Fruit fly (Drosophila melanogaster) whole organism, embryonic: ENCODE measurements around the gene CG7860.

Experiments
- Ada2b ChIP-seq: fragments of 200-800 bp; sonication (Bioruptor generic); IDR thresholded peaks from 2 replicates; pipeline ENCODE4 v1.3.6; 2022; ENCODE audit warnings: missing biosample characterization, missing genetic modification characterization
- Adf1 ChIP-seq: fragments of 200-800 bp; sonication (Bioruptor generic); IDR thresholded peaks from 2 replicates; pipeline ENCODE4 v1.3.6; 2022; ENCODE audit warnings: missing biosample characterization, missing genetic modification characterization
- Atf3 ChIP-seq: fragments of 200-800 bp; sonication (Bioruptor generic); optimal IDR thresholded peaks from 3 replicates; lab custom pipeline; 2016; ENCODE audit warnings: missing biosample characterization, missing genetic modification characterization
- Awh ChIP-seq: fragments of 200-800 bp; sonication (Bioruptor generic); IDR thresholded peaks from 2 replicates; pipeline ENCODE4, ENCODE4 v1.3.6; 2022; ENCODE audit warnings: missing biosample characterization, missing genetic modification characterization
- CG10565 ChIP-seq: fragments of 200-800 bp; sonication (Bioruptor generic); optimal IDR thresholded peaks from 3 replicates; lab custom pipeline; 2016; ENCODE audit warnings: missing biosample characterization, mild to moderate bottlenecking, missing genetic modification characterization
- CG11560 ChIP-seq: fragments of 200-800 bp; sonication (Bioruptor generic); IDR thresholded peaks from 3 replicates; pipeline ENCODE4 v1.3.6; 2022; ENCODE audit warnings: missing biosample characterization, missing genetic modification characterization
- CG12155 ChIP-seq: fragments of 200-800 bp; sonication (Bioruptor generic); optimal IDR thresholded peaks from 3 replicates; lab custom pipeline; 2016; ENCODE audit warnings: missing biosample characterization, missing genetic modification characterization
- CG12219 ChIP-seq: fragments of 200-800 bp; sonication (Bioruptor generic); optimal IDR thresholded peaks from 3 replicates; lab custom pipeline; 2018; ENCODE audit warnings: missing biosample characterization, mild to moderate bottlenecking, missing genetic modification characterization
- CG12744 ChIP-seq: fragments of 200-800 bp; sonication (Bioruptor generic); optimal IDR thresholded peaks from 2 replicates; lab custom pipeline; 2016; ENCODE audit warnings: missing biosample characterization, missing genetic modification characterization
- CG13123 ChIP-seq: fragments of 200-800 bp; sonication (Bioruptor generic); optimal IDR thresholded peaks from 2 replicates; lab custom pipeline; 2016; ENCODE audit warnings: missing biosample characterization, missing genetic modification characterization
- CG13296 ChIP-seq: fragments of 200-800 bp; sonication (Bioruptor generic); optimal IDR thresholded peaks from 3 replicates; lab custom pipeline; 2018; ENCODE audit warnings: missing biosample characterization, mild to moderate bottlenecking, missing genetic modification characterization
- CG17328 ChIP-seq: fragments of 200-800 bp; sonication (Bioruptor generic); IDR thresholded peaks from 2 replicates; pipeline ENCODE4 v1.3.6; 2022; ENCODE audit warnings: missing biosample characterization, missing genetic modification characterization
- CG17359 ChIP-seq: fragments of 200-800 bp; sonication (Bioruptor generic); optimal IDR thresholded peaks from 3 replicates; lab custom pipeline; 2018; ENCODE audit warnings: missing biosample characterization, mild to moderate bottlenecking, missing genetic modification characterization, moderate library complexity
- CG17829 ChIP-seq: fragments of 200-800 bp; optimal IDR thresholded peaks from 2 replicates; lab custom pipeline; 2019; ENCODE audit warnings: missing biosample characterization, mild to moderate bottlenecking, missing genetic modification characterization, moderate library complexity
- CG18011 ChIP-seq: fragments of 200-800 bp; sonication (Bioruptor generic); optimal IDR thresholded peaks from 2 replicates; lab custom pipeline; 2017; ENCODE audit warnings: missing biosample characterization, missing genetic modification characterization, mild to moderate bottlenecking, moderate library complexity, missing genotype
- CG2875 ChIP-seq: fragments of 200-800 bp; sonication (Bioruptor generic); optimal IDR thresholded peaks from 2 replicates; lab custom pipeline; 2017; ENCODE audit warnings: missing biosample characterization, mild to moderate bottlenecking, missing genetic modification characterization, missing genetic modification reagents
- CG4404 ChIP-seq: fragments of 200-800 bp; sonication (Bioruptor generic); IDR thresholded peaks from 2 replicates; pipeline ENCODE4 v1.3.6; 2022; ENCODE audit warnings: missing biosample characterization, missing genetic modification characterization
- CG7271 ChIP-seq: fragments of 200-800 bp; sonication (Bioruptor generic); optimal IDR thresholded peaks from 2 replicates; lab custom pipeline; 2018; ENCODE audit warnings: missing biosample characterization, mild to moderate bottlenecking, missing genetic modification characterization, moderate library complexity
- CG7987 ChIP-seq: fragments of 200-800 bp; sonication (Bioruptor generic); optimal IDR thresholded peaks from 2 replicates; lab custom pipeline; 2018; ENCODE audit warnings: missing biosample characterization, mild to moderate bottlenecking, missing genetic modification characterization, moderate library complexity
- CG8089 ChIP-seq: fragments of 200-800 bp; sonication (Bioruptor generic); optimal IDR thresholded peaks from 3 replicates; lab custom pipeline; 2016; ENCODE audit warnings: missing biosample characterization, missing genetic modification characterization
- CG9876 ChIP-seq: fragments of 200-800 bp; sonication (Bioruptor generic); optimal IDR thresholded peaks from 2 replicates; lab custom pipeline; 2016; ENCODE audit warnings: missing biosample characterization, missing genetic modification characterization
- Deaf1 ChIP-seq: fragments of 200-800 bp; optimal IDR thresholded peaks from 3 replicates; lab custom pipeline; 2019; ENCODE audit warnings: missing biosample characterization, mild to moderate bottlenecking, missing genetic modification characterization, moderate library complexity
- Dfd ChIP-seq, 2 experiments: fragments of >200 bp; optimal IDR thresholded peaks; 2 replicates each; lab custom pipeline; 2017; ENCODE audit warnings: missing biosample characterization in 2 of 2, missing genetic modification characterization in 2 of 2
- E2f1 ChIP-seq: fragments of 200-800 bp; sonication (Bioruptor generic); IDR thresholded peaks from 2 replicates; pipeline ENCODE4 v1.3.6; 2022; ENCODE audit warnings: missing biosample characterization, missing genetic modification characterization
- Eip74EF ChIP-seq, 2 experiments: fragments of 200-800 bp in 1 of 2; fragments of >200 bp in 1 of 2; sonication (Bioruptor generic) in 1 of 2; optimal IDR thresholded peaks; 2 replicates each; lab custom pipeline; 2017 to 2019; ENCODE audit warnings: missing biosample characterization in 2 of 2, missing genetic modification characterization in 2 of 2, mild to moderate bottlenecking in 1 of 2, moderate library complexity in 1 of 2
- Elba2 ChIP-seq: fragments of 200-800 bp; sonication (Bioruptor generic); optimal IDR thresholded peaks from 3 replicates; lab custom pipeline; 2016; ENCODE audit warnings: missing biosample characterization, missing genetic modification characterization
- NK7.1 ChIP-seq: fragments of 200-800 bp; sonication (Bioruptor generic); optimal IDR thresholded peaks from 3 replicates; lab custom pipeline; 2016; ENCODE audit warnings: missing biosample characterization, missing genetic modification characterization
- Pdp1 ChIP-seq, 2 experiments: fragments of 200-800 bp; sonication (Bioruptor generic); optimal IDR thresholded peaks; 3 replicates each; lab custom pipeline; 2016; ENCODE audit warnings: missing biosample characterization in 2 of 2, missing genetic modification characterization in 2 of 2, mild to moderate bottlenecking in 1 of 2, moderate library complexity in 1 of 2
- Ravus ChIP-seq: fragments of 200-800 bp; sonication (Bioruptor generic); IDR thresholded peaks from 2 replicates; pipeline ENCODE4 v1.3.6; 2022; ENCODE audit warnings: missing biosample characterization, missing genetic modification characterization
- Rfx ChIP-seq: fragments of 200-800 bp; sonication (Bioruptor generic); IDR thresholded peaks from 2 replicates; pipeline ENCODE4 v1.3.6; 2022; ENCODE audit warnings: missing biosample characterization, missing genetic modification characterization
- Rx ChIP-seq: fragments of 200-800 bp; sonication (Bioruptor generic); IDR thresholded peaks from 2 replicates; pipeline ENCODE4 v1.3.6; 2022; ENCODE audit warnings: missing biosample characterization, missing genetic modification characterization
- Six4 ChIP-seq: fragments of 200-800 bp; sonication (Bioruptor generic); optimal IDR thresholded peaks from 2 replicates; lab custom pipeline; 2016; ENCODE audit warnings: missing biosample characterization, missing genetic modification characterization
- Sox100B ChIP-seq: fragments of 200-800 bp; sonication (Bioruptor generic); optimal IDR thresholded peaks from 3 replicates; lab custom pipeline; 2018; ENCODE audit warnings: missing biosample characterization, mild to moderate bottlenecking, missing genetic modification characterization
- Trl ChIP-seq, 3 experiments: fragments of >200 bp in 2 of 3; fragments of 200-800 bp in 1 of 3; sonication (Bioruptor generic) in 1 of 3; optimal IDR thresholded peaks; 2 replicates in 1 of 3; 3 replicates in 2 of 3; lab custom pipeline; 2016 to 2017; ENCODE audit warnings: missing biosample characterization in 1 of 3, missing genetic modification characterization in 1 of 3
- cato ChIP-seq: fragments of 200-800 bp; sonication (Bioruptor generic); optimal IDR thresholded peaks from 2 replicates; lab custom pipeline; 2016; ENCODE audit warnings: missing biosample characterization, missing genetic modification characterization, borderline replicate concordance
- en ChIP-seq: fragments of 200-800 bp; sonication (Bioruptor generic); optimal IDR thresholded peaks from 2 replicates; lab custom pipeline; 2016; ENCODE audit warnings: missing biosample characterization, missing genetic modification characterization
- eyg ChIP-seq: fragments of 200-800 bp; sonication (Bioruptor generic); optimal IDR thresholded peaks from 3 replicates; lab custom pipeline; 2016; ENCODE audit warnings: missing biosample characterization, missing genetic modification characterization
- fd96Cb ChIP-seq: fragments of 200-800 bp; sonication (Bioruptor generic); optimal IDR thresholded peaks from 2 replicates; lab custom pipeline; 2018; ENCODE audit warnings: missing biosample characterization, mild to moderate bottlenecking, missing genetic modification characterization, moderate library complexity
- gt ChIP-seq: fragments of 200-800 bp; sonication (Bioruptor generic); IDR thresholded peaks from 2 replicates; pipeline ENCODE4 v1.3.6; 2022; ENCODE audit warnings: missing biosample characterization, missing genetic modification characterization
- hbn ChIP-seq: fragments of 200-800 bp; sonication (Bioruptor generic); IDR thresholded peaks from 2 replicates; pipeline ENCODE4 v1.3.6; 2022; ENCODE audit warnings: missing biosample characterization, missing genetic modification characterization; ENCODE audit not compliant: partially characterized antibody
- insv ChIP-seq, 2 experiments: fragments of 200-800 bp; sonication (Bioruptor generic); optimal IDR thresholded peaks; 3 replicates each; lab custom pipeline; 2016 to 2018; ENCODE audit warnings: missing biosample characterization in 2 of 2, missing genetic modification characterization in 2 of 2
- kay ChIP-seq: fragments of 200-800 bp; sonication (Bioruptor generic); optimal IDR thresholded peaks from 2 replicates; lab custom pipeline; 2016; ENCODE audit warnings: missing biosample characterization, missing genetic modification characterization
- klu ChIP-seq: fragments of 200-800 bp; sonication (Bioruptor generic); IDR thresholded peaks from 2 replicates; pipeline ENCODE4 v1.3.6; 2022; ENCODE audit warnings: missing biosample characterization, missing genetic modification characterization
- nerfin-2 ChIP-seq: fragments of 200-800 bp; sonication (Bioruptor generic); IDR thresholded peaks from 2 replicates; pipeline ENCODE4 v1.3.6; 2022; ENCODE audit warnings: missing biosample characterization, missing genetic modification characterization; ENCODE audit not compliant: partially characterized antibody
- oc ChIP-seq: fragments of 200-800 bp; sonication (Bioruptor generic); optimal IDR thresholded peaks from 2 replicates; lab custom pipeline; 2018; ENCODE audit warnings: missing biosample characterization, mild to moderate bottlenecking, missing genetic modification characterization, moderate library complexity
- org-1 ChIP-seq: fragments of 200-800 bp; sonication (Bioruptor generic); optimal IDR thresholded peaks from 2 replicates; lab custom pipeline; 2017; ENCODE audit warnings: missing biosample characterization, missing genetic modification characterization
- pita ChIP-seq: fragments of 200-800 bp; sonication (Bioruptor generic); optimal IDR thresholded peaks from 2 replicates; lab custom pipeline; 2017; ENCODE audit warnings: missing biosample characterization, mild to moderate bottlenecking, missing genetic modification characterization
- ranshi ChIP-seq: fragments of 200-800 bp; sonication (Bioruptor generic); IDR thresholded peaks from 2 replicates; pipeline ENCODE4 v1.3.6; 2022; ENCODE audit warnings: missing biosample characterization, missing genetic modification characterization
- salm ChIP-seq: fragments of 200-800 bp; sonication (Bioruptor generic); optimal IDR thresholded peaks from 2 replicates; lab custom pipeline; 2018; ENCODE audit warnings: missing biosample characterization, mild to moderate bottlenecking, missing genetic modification characterization
- sqz ChIP-seq: fragments of 200-800 bp; sonication (Bioruptor generic); optimal IDR thresholded peaks from 3 replicates; lab custom pipeline; 2018; ENCODE audit warnings: missing biosample characterization, mild to moderate bottlenecking, missing genetic modification characterization

The CG7860 gene

dm6 chrX:15615426-15615825 lies 46.6 kb downstream of the CG7860 start (continued):
- TF ChIP-seq CG11560 (peak; percentile 23; the same call in 1 of the 3 replicates), Ada2b (GFP tag; lab: Robert Waterston, UW) (no peak), CG13296 (GFP tag; lab: Kevin White, UChicago) (peak; percentile 2), nerfin-2 (GFP tag; lab: Robert Waterston, UW) (no peak), Elba2 (no peak), NK7.1 (GFP tag; lab: Kevin White, UChicago) (peak; percentile 20), ranshi (GFP tag; lab: Robert Waterston, UW) (peak; percentile 38; the same call in 1 of the 2 replicates), Deaf1 (tag; lab: Kevin White, UChicago) (peak; percentile 16), CG12155 (GFP tag; lab: Kevin White, UChicago) (peak; percentile 30), fd96Cb (tag; lab: Kevin White, UChicago) (peak; percentile 71), salm (tag; lab: Kevin White, UChicago) (peak; percentile 50), CG7271 (tag; lab: Kevin White, UChicago) (no peak), Six4 (GFP tag; lab: Kevin White, UChicago) (peak; percentile 47), CG12219 (GFP tag; lab: Kevin White, UChicago) (peak; percentile 42), kay (peak; percentile 18), org-1 (GFP tag; lab: Kevin White, UChicago) (peak; percentile 26), insv (GFP tag; optimal IDR thresholded peaks at IDR 0.05; lab: Kevin White, UChicago) (no peak), CG12744 (no peak), Ravus (GFP tag; lab: Robert Waterston, UW) (no peak; the same call in 1 of the 2 replicates), cato (GFP tag; lab: Kevin White, UChicago) (no peak), CG8089 (GFP tag; lab: Kevin White, UChicago) (no peak), sqz (GFP tag; lab: Kevin White, UChicago) (peak; percentile 5), CG4404 (GFP tag; lab: Robert Waterston, UW) (no peak), Atf3 (GFP tag; lab: Kevin White, UChicago) (no peak), Adf1 (no peak), Sox100B (GFP tag; lab: Kevin White, UChicago) (peak; percentile 42), CG17359 (tag; lab: Kevin White, UChicago) (peak; percentile 74), CG17328 (peak; percentile 61; the same call in 1 of the 2 replicates), Trl (optimal IDR thresholded peaks at IDR 0.05; lab: Kevin White, UChicago) (no peak), Trl (GFP tag; optimal IDR thresholded peaks at IDR 0.05; lab: Kevin White, UChicago) (peak; percentile 19), gt (GFP tag; lab: Robert Waterston, UW) (no peak), Awh (GFP tag; lab: Robert Waterston, UW) (0 out of 2 replicates have a peak, but pooled peaks have one; percentile 50), CG13123 (GFP tag; lab: Kevin White, UChicago) (no peak), Rx (GFP tag; lab: Robert Waterston, UW) (no peak), Dfd (GFP tag; optimal IDR thresholded peaks at IDR 0.05; lab: Kevin White, UChicago) (no peak), hbn (no peak), oc (peak; percentile 78), CG10565 (no peak), CG2875 (peak; percentile 43), Rfx (GFP tag; lab: Robert Waterston, UW) (peak; percentile 46; the same call in 1 of the 2 replicates), E2f1 (GFP tag; lab: Robert Waterston, UW) (no peak), CG18011 (GFP tag; lab: Kevin White, UChicago) (no peak), eyg (GFP tag; lab: Kevin White, UChicago) (no peak), pita (GFP tag; lab: Kevin White, UChicago) (no peak), CG9876 (GFP tag; lab: Kevin White, UChicago) (no peak), Pdp1 (GFP tag; optimal IDR thresholded peaks at IDR 0.05; lab: Kevin White, UChicago) (peak; percentile 26 to 49), CG7987 (GFP tag; lab: Kevin White, UChicago) (no peak), klu (GFP tag; lab: Robert Waterston, UW) (0 out of 2 replicates have a peak, but pooled peaks have one; percentile 23), Eip74EF (GFP tag; optimal IDR thresholded peaks at IDR 0.05; lab: Kevin White, UChicago) (peak in 1 of 2 experiments; percentile 61), CG17829 (tag; lab: Kevin White, UChicago) (peak; percentile 74), en (no peak)
